Fruit fly (Drosophila melanogaster) whole organism, embryonic: ENCODE data around the gene CG1572.

Experiments
- Bgb ChIP-seq: fragments of 200-800 bp; sonication (Bioruptor generic); IDR thresholded peaks from 2 replicates; pipeline ENCODE4 v1.3.6; 2022; ENCODE audit warnings: missing biosample characterization, missing genetic modification characterization; ENCODE audit not compliant: partially characterized antibody
- CG10565 ChIP-seq: fragments of 200-800 bp; sonication (Bioruptor generic); optimal IDR thresholded peaks from 3 replicates; lab custom pipeline; 2016; ENCODE audit warnings: missing biosample characterization, mild to moderate bottlenecking, missing genetic modification characterization
- CG11696 ChIP-seq: fragments of 200-800 bp; sonication (Bioruptor generic); IDR thresholded peaks from 2 replicates; pipeline ENCODE4 v1.3.6; 2022; ENCODE audit warnings: missing biosample characterization, missing genetic modification characterization
- CG12299 ChIP-seq: fragments of 200-800 bp; sonication (Bioruptor generic); optimal IDR thresholded peaks from 2 replicates; lab custom pipeline; 2018; ENCODE audit warnings: missing biosample characterization, mild to moderate bottlenecking, missing genetic modification characterization
- CG13287 ChIP-seq: fragments of 200-800 bp; sonication (Bioruptor generic); IDR thresholded peaks from 2 replicates; pipeline ENCODE4 v1.3.6; 2022; ENCODE audit warnings: missing biosample characterization, missing genetic modification characterization; ENCODE audit not compliant: partially characterized antibody
- CG13424 ChIP-seq: fragments of 200-800 bp; sonication (Bioruptor generic); optimal IDR thresholded peaks from 2 replicates; lab custom pipeline; 2019; ENCODE audit warnings: missing biosample characterization, mild to moderate bottlenecking, missing genetic modification characterization, moderate library complexity
- CG14050 ChIP-seq: fragments of 200-800 bp; sonication (Bioruptor generic); IDR thresholded peaks from 3 replicates; pipeline ENCODE4 v1.3.6; 2022; ENCODE audit warnings: missing biosample characterization, missing genetic modification characterization
- CG15011 ChIP-seq: fragments of 200-800 bp; sonication (Bioruptor generic); optimal IDR thresholded peaks from 3 replicates; lab custom pipeline; 2018; ENCODE audit warnings: missing biosample characterization, mild to moderate bottlenecking, missing genetic modification characterization
- CG1603 ChIP-seq: fragments of 200-800 bp; sonication (Bioruptor generic); optimal IDR thresholded peaks from 2 replicates; lab custom pipeline; 2019; ENCODE audit warnings: missing biosample characterization, mild to moderate bottlenecking, missing genetic modification characterization, moderate library complexity
- CG17359 ChIP-seq: fragments of 200-800 bp; sonication (Bioruptor generic); optimal IDR thresholded peaks from 3 replicates; lab custom pipeline; 2018; ENCODE audit warnings: missing biosample characterization, mild to moderate bottlenecking, missing genetic modification characterization, moderate library complexity
- CG17829 ChIP-seq: fragments of 200-800 bp; optimal IDR thresholded peaks from 2 replicates; lab custom pipeline; 2019; ENCODE audit warnings: missing biosample characterization, mild to moderate bottlenecking, missing genetic modification characterization, moderate library complexity
- CG2129 ChIP-seq: fragments of 200-800 bp; sonication (Bioruptor generic); IDR thresholded peaks from 2 replicates; pipeline ENCODE4 v1.3.6; 2022; ENCODE audit warnings: missing biosample characterization, missing genetic modification characterization; ENCODE audit not compliant: partially characterized antibody
- CG32767 ChIP-seq: fragments of 200-800 bp; sonication (Bioruptor generic); IDR thresholded peaks from 2 replicates; pipeline ENCODE4 v1.3.6; 2022; ENCODE audit warnings: missing biosample characterization, missing genetic modification characterization
- CG33557 ChIP-seq: fragments of 200-800 bp; sonication (Bioruptor generic); optimal IDR thresholded peaks from 2 replicates; lab custom pipeline; 2019; ENCODE audit warnings: missing biosample characterization, mild to moderate bottlenecking, missing genetic modification characterization, moderate library complexity
- CG34422 ChIP-seq: fragments of 200-800 bp; sonication (Bioruptor generic); IDR thresholded peaks from 3 replicates; pipeline ENCODE4 v1.3.6; 2022; ENCODE audit warnings: missing biosample characterization, missing genetic modification characterization
- CG3995 ChIP-seq: fragments of 200-800 bp; sonication (Bioruptor generic); optimal IDR thresholded peaks from 3 replicates; lab custom pipeline; 2016; ENCODE audit warnings: missing biosample characterization, missing genetic modification characterization
- CG6813 ChIP-seq: fragments of 200-800 bp; sonication (Bioruptor generic); optimal IDR thresholded peaks from 2 replicates; lab custom pipeline; 2017; ENCODE audit warnings: missing biosample characterization, missing genetic modification characterization, mild to moderate bottlenecking, moderate library complexity, missing genetic modification reagents
- CG7357 ChIP-seq: fragments of 200-800 bp; sonication (Bioruptor generic); IDR thresholded peaks from 3 replicates; pipeline ENCODE4 v1.3.6; 2022; ENCODE audit warnings: missing biosample characterization, missing genetic modification characterization
- CG7745 ChIP-seq: fragments of 200-800 bp; sonication (Bioruptor generic); optimal IDR thresholded peaks from 2 replicates; lab custom pipeline; 2018; ENCODE audit warnings: missing biosample characterization, mild to moderate bottlenecking, missing genetic modification characterization, moderate library complexity
- CG7786 ChIP-seq: fragments of 200-800 bp; sonication (Bioruptor generic); optimal IDR thresholded peaks from 2 replicates; lab custom pipeline; 2016; ENCODE audit warnings: missing biosample characterization, missing genetic modification characterization
- CG8359 ChIP-seq: fragments of 200-800 bp; sonication (Bioruptor generic); optimal IDR thresholded peaks from 2 replicates; lab custom pipeline; 2017; ENCODE audit warnings: missing biosample characterization, mild to moderate bottlenecking, missing genetic modification characterization, borderline replicate concordance
- CG9609 ChIP-seq: fragments of 200-800 bp; sonication (Bioruptor generic); optimal IDR thresholded peaks from 3 replicates; lab custom pipeline; 2016; ENCODE audit warnings: missing biosample characterization, missing genetic modification characterization
- Gsc ChIP-seq: fragments of 200-800 bp; sonication (Bioruptor generic); IDR thresholded peaks from 2 replicates; pipeline ENCODE4 v1.3.6; 2022; ENCODE audit warnings: missing biosample characterization, missing genetic modification characterization
- MESR4 ChIP-seq: fragments of 200-800 bp; sonication (Bioruptor generic); optimal IDR thresholded peaks from 2 replicates; lab custom pipeline; 2018; ENCODE audit warnings: missing biosample characterization, mild to moderate bottlenecking, missing genetic modification characterization, moderate library complexity
- Med ChIP-seq: fragments of 200-800 bp; sonication (Bioruptor generic); peaks from one replicate; lab custom pipeline; 2016; ENCODE audit warnings: missing biosample characterization, missing genetic modification characterization, mild to moderate bottlenecking, inconsistent platforms, moderate library complexity
- Meics ChIP-seq: fragments of 200-800 bp; sonication (Bioruptor generic); optimal IDR thresholded peaks from 2 replicates; lab custom pipeline; 2017; ENCODE audit warnings: missing biosample characterization, mild to moderate bottlenecking, missing genetic modification characterization
- Rx ChIP-seq: fragments of 200-800 bp; sonication (Bioruptor generic); IDR thresholded peaks from 2 replicates; pipeline ENCODE4 v1.3.6; 2022; ENCODE audit warnings: missing biosample characterization, missing genetic modification characterization
- Sry-δ ChIP-seq: fragments of 200-800 bp; sonication (Bioruptor generic); optimal IDR thresholded peaks from 2 replicates; lab custom pipeline; 2016; ENCODE audit warnings: missing biosample characterization, missing genetic modification characterization
- Xbp1 ChIP-seq: fragments of 200-800 bp; sonication (Bioruptor generic); optimal IDR thresholded peaks from 3 replicates; lab custom pipeline; 2016; ENCODE audit warnings: missing biosample characterization, mild to moderate bottlenecking, missing genetic modification characterization
- ato ChIP-seq: fragments of 200-800 bp; sonication (Bioruptor generic); IDR thresholded peaks from 2 replicates; pipeline ENCODE4 v1.3.6; 2022; ENCODE audit warnings: missing biosample characterization, missing genetic modification characterization; ENCODE audit not compliant: partially characterized antibody
- cad ChIP-seq: fragments of >200 bp; optimal IDR thresholded peaks from 2 replicates; lab custom pipeline; 2017; ENCODE audit warnings: missing biosample characterization, missing genetic modification characterization
- danr ChIP-seq: fragments of 200-800 bp; sonication (Bioruptor generic); IDR thresholded peaks from 2 replicates; pipeline ENCODE4 v1.3.6; 2022; ENCODE audit warnings: missing biosample characterization, missing genetic modification characterization
- en ChIP-seq: fragments of 200-800 bp; sonication (Bioruptor generic); optimal IDR thresholded peaks from 2 replicates; lab custom pipeline; 2016; ENCODE audit warnings: missing biosample characterization, missing genetic modification characterization
- grn ChIP-seq: fragments of 200-800 bp; sonication (Bioruptor generic); optimal IDR thresholded peaks from 3 replicates; lab custom pipeline; 2017; ENCODE audit warnings: missing biosample characterization, missing genetic modification characterization
- gt ChIP-seq: fragments of 200-800 bp; sonication (Bioruptor generic); IDR thresholded peaks from 2 replicates; pipeline ENCODE4 v1.3.6; 2022; ENCODE audit warnings: missing biosample characterization, missing genetic modification characterization
- her ChIP-seq: fragments of 200-800 bp; sonication (Bioruptor generic); optimal IDR thresholded peaks from 2 replicates; lab custom pipeline; 2016; ENCODE audit warnings: missing biosample characterization, missing genetic modification characterization
- hkb ChIP-seq, 2 experiments: fragments of 200-800 bp in 1 of 2; fragments of >200 bp in 1 of 2; sonication (Bioruptor generic) in 1 of 2; IDR thresholded peaks in 1 of 2; optimal IDR thresholded peaks in 1 of 2; 2 replicates each; pipeline versions ENCODE4 v1.3.6 to Lab custom; 2017 to 2022; ENCODE audit warnings: missing biosample characterization in 1 of 2, missing genetic modification characterization in 1 of 2
- jigr1 ChIP-seq: fragments of 200-800 bp; sonication (Bioruptor generic); IDR thresholded peaks from 3 replicates; pipeline ENCODE4 v1.3.6; 2022; ENCODE audit warnings: missing biosample characterization, missing genetic modification characterization
- lab ChIP-seq: fragments of 200-800 bp; sonication (Bioruptor generic); optimal IDR thresholded peaks from 3 replicates; lab custom pipeline; 2017; ENCODE audit warnings: missing biosample characterization, missing genetic modification characterization, mild to moderate bottlenecking, moderate library complexity, missing genetic modification reagents
- lbe ChIP-seq: fragments of 200-800 bp; sonication (Bioruptor generic); optimal IDR thresholded peaks from 2 replicates; lab custom pipeline; 2016; ENCODE audit warnings: missing biosample characterization, mild to moderate bottlenecking, missing genetic modification characterization
- pho ChIP-seq: fragments of 200-800 bp; sonication (Bioruptor generic); optimal IDR thresholded peaks from 2 replicates; lab custom pipeline; 2016; ENCODE audit warnings: missing biosample characterization, missing genetic modification characterization
- pnt ChIP-seq: fragments of 200-800 bp; sonication (Bioruptor generic); optimal IDR thresholded peaks from 3 replicates; lab custom pipeline; 2016; ENCODE audit warnings: missing biosample characterization, missing genetic modification characterization
- pzg ChIP-seq: fragments of 200-800 bp; sonication (Bioruptor generic); optimal IDR thresholded peaks from 3 replicates; lab custom pipeline; 2018; ENCODE audit warnings: missing biosample characterization, mild to moderate bottlenecking, missing genetic modification characterization, moderate library complexity
- run ChIP-seq: fragments of 200-800 bp; sonication (Bioruptor generic); optimal IDR thresholded peaks from 3 replicates; lab custom pipeline; 2018; ENCODE audit warnings: missing biosample characterization, mild to moderate bottlenecking, missing genetic modification characterization
- slbo ChIP-seq: fragments of 200-800 bp; sonication (Bioruptor generic); IDR thresholded peaks from 2 replicates; pipeline ENCODE4 v1.3.6; 2022; ENCODE audit warnings: missing biosample characterization, missing genetic modification characterization
- sob ChIP-seq: fragments of 200-800 bp; sonication (Bioruptor generic); IDR thresholded peaks from 2 replicates; pipeline ENCODE4 v1.3.6; 2022; ENCODE audit warnings: missing biosample characterization, missing genetic modification characterization
- twi ChIP-seq: fragments of 200-800 bp; optimal IDR thresholded peaks from 2 replicates; lab custom pipeline; 2019; ENCODE audit warnings: missing biosample characterization, mild to moderate bottlenecking, missing genetic modification characterization, moderate library complexity
- vfl ChIP-seq: fragments of 200-800 bp; sonication (Bioruptor generic); optimal IDR thresholded peaks from 2 replicates; lab custom pipeline; 2016; ENCODE audit warnings: missing biosample characterization, missing genetic modification characterization
- zf30C ChIP-seq: fragments of 200-800 bp; sonication (Bioruptor generic); optimal IDR thresholded peaks from 3 replicates; lab custom pipeline; 2018; ENCODE audit warnings: missing biosample characterization, mild to moderate bottlenecking, missing genetic modification characterization

CG1572 gene

dm6 chrX:11580200-11580840 lies 21.9 kb upstream of the CG1572 start, which contains the start of gene nod (continued):
- TF ChIP-seq sob (GFP tag; lab: Robert Waterston, UW) (peak; percentile 55; the same call in 1 of the 2 replicates), CG15011 (no peak), CG11696 (no peak), danr (GFP tag; lab: Robert Waterston, UW) (0 out of 2 replicates have a peak, but pooled peaks have one; percentile 17), Sry-δ (GFP tag; lab: Kevin White, UChicago) (peak; percentile 97), twi (tag; lab: Kevin White, UChicago) (no peak), grn (GFP tag; lab: Kevin White, UChicago) (no peak), hkb (optimal IDR thresholded peaks at IDR 0.05; lab: Kevin White, UChicago) (peak; percentile 76), hkb (GFP tag; IDR thresholded peaks at IDR 0.05; lab: Robert Waterston, UW) (peak; percentile 42; the same call in 1 of the 2 replicates), jigr1 (GFP tag; lab: Robert Waterston, UW) (no peak), Med (peak; percentile 92), CG12299 (no peak), CG8359 (no peak), CG7745 (tag; lab: Kevin White, UChicago) (no peak), pzg (peak; percentile 97), lab (GFP tag; lab: Kevin White, UChicago) (peak; percentile 75), zf30C (no peak), MESR4 (peak; percentile 36), run (tag; lab: Kevin White, UChicago) (no peak), Rx (0 out of 2 replicates have a peak, but pooled peaks have one; percentile 7), vfl (GFP tag; lab: Kevin White, UChicago) (peak; percentile 17), gt (GFP tag; lab: Robert Waterston, UW) (no peak), cad (no peak), CG33557 (GFP tag; lab: Kevin White, UChicago) (no peak), Gsc (GFP tag; lab: Robert Waterston, UW) (no peak), CG34422 (GFP tag; lab: Robert Waterston, UW) (no peak), CG14050 (GFP tag; lab: Robert Waterston, UW) (peak; percentile 28; the same call in 1 of the 3 replicates), Xbp1 (peak; percentile 61), Bgb (peak; percentile 75), pnt (peak; percentile 68), en (GFP tag; lab: Kevin White, UChicago) (no peak), pho (GFP tag; lab: Kevin White, UChicago) (peak; percentile 62), CG7786 (GFP tag; lab: Kevin White, UChicago) (peak; percentile 61), CG13424 (tag; lab: Kevin White, UChicago) (peak; percentile 44), CG10565 (GFP tag; lab: Kevin White, UChicago) (no peak), slbo (GFP tag; lab: Robert Waterston, UW) (peak; percentile 68), CG13287 (peak; percentile 85), CG9609 (GFP tag; lab: Kevin White, UChicago) (peak; percentile 55), CG7357 (GFP tag; lab: Robert Waterston, UW) (peak; percentile 13; the same call in 1 of the 3 replicates), lbe (GFP tag; lab: Kevin White, UChicago) (no peak), Meics (GFP tag; lab: Kevin White, UChicago) (peak; percentile 67), CG1603 (tag; lab: Kevin White, UChicago) (peak; percentile 83), CG17359 (peak; percentile 69), CG2129 (GFP tag; lab: Robert Waterston, UW) (peak; percentile 34; the same call in 1 of the 2 replicates), CG32767 (GFP tag; lab: Robert Waterston, UW) (peak; percentile 33; the same call in 1 of the 2 replicates), CG17829 (tag; lab: Kevin White, UChicago) (peak; percentile 55), her (peak; percentile 73), ato (GFP tag; lab: Robert Waterston, UW) (no peak; the same call in 1 of the 2 replicates), CG3995 (no peak), CG6813 (GFP tag; lab: Kevin White, UChicago) (no peak)
